Fruit fly (Drosophila melanogaster): ENCODE measurements around the gene CG14326.

Gene CG14326

dm6 chr3R:17611836-17612235 lies 7.1 kb upstream of the CG14326 start:
- TF ChIP-seq CG8632 (GFP tag; optimal IDR thresholded peaks at IDR 0.05), result no peak
- peak; percentile 45 for TF ChIP-seq Eip78C (GFP tag)

DNA sequence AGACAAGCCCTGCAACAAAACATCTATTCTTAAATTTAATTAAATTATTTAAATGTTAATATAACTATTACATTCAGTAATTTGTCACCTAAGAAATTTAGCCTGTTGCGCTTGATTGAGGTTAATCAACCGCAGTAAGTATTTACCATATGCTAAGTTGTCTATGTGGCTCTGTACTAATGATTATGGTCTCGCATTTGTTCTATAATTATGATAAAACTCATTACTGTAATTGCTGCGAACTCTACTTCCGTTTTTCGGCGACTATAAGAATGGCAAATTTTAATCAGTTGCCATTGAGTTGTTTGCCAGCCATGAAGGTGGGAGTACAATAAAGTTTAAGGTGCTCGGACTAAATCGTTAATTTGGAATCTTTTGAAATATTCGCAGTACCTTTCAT lies 6.3 kb upstream of the CG14326 start, which contains the start of gene CG34281:
Gene CG34281, plus strand, starts transcription at position 301 of the 400 bp plus-strand sequence.
- TF ChIP-seq CG6808 (GFP tag; optimal IDR thresholded peaks at IDR 0.05) (no peak), Lpt (GFP tag; optimal IDR thresholded peaks at IDR 0.05) (no peak), CG7368 (GFP tag; optimal IDR thresholded peaks at IDR 0.05) (no peak), svp (GFP tag) (no peak), Hr38 (GFP tag; optimal IDR thresholded peaks at IDR 0.05) (no peak), eg (GFP tag; IDR thresholded peaks at IDR 0.05) (no peak), CG9139 (GFP tag; optimal IDR thresholded peaks at IDR 0.05) (no peak), topi (GFP tag; optimal IDR thresholded peaks at IDR 0.05) (no peak), CG11294 (GFP tag; IDR thresholded peaks at IDR 0.05) (no peak), Ets21C (GFP tag; optimal IDR thresholded peaks at IDR 0.05) (no peak), Ets96B (tag; optimal IDR thresholded peaks at IDR 0.05) (no peak), Eip75B (GFP tag; optimal IDR thresholded peaks at IDR 0.05) (no peak), CG3032 (tag; optimal IDR thresholded peaks at IDR 0.05) (no peak)

DNA sequence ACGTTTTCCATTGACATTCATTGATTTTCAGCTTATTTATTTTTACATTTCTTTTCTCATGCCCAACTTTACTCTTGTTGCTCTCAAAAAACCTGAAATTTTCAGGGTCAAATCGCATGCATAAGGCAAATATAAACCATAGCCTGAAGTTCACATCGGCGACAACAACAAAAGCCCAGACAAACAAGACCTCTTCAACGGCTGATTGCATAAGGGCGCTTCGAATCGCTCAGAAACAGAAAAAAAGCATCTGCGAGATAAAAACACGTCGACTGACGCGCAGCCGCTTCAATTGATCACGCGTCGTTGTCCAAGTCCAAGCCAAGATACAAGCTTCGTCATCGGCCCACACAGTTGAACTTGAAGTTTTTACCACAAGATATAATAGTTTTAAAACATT lies 5.4 kb upstream of the CG14326 start, which contains the start of gene CG14327:
Gene CG14327, plus strand, starts transcription at position 161 of the 400 bp plus-strand sequence.
- no peak for TF ChIP-seq Gug (GFP tag; IDR thresholded peaks at IDR 0.05)
- TF ChIP-seq CG4318 (GFP tag; optimal IDR thresholded peaks at IDR 0.05), result no peak
- TF ChIP-seq CG9139 (GFP tag; optimal IDR thresholded peaks at IDR 0.05), result no peak
- no peak for TF ChIP-seq Sox14 (GFP tag; optimal IDR thresholded peaks at IDR 0.05)
- peak; percentile 24 to 47 for TF ChIP-seq ss (GFP tag; optimal IDR thresholded peaks at IDR 0.05)
- no peak for TF ChIP-seq Hr39 (GFP tag; optimal IDR thresholded peaks at IDR 0.05)
- no peak for TF ChIP-seq CG34406 (GFP tag; optimal IDR thresholded peaks at IDR 0.05)
- TF ChIP-seq Met (GFP tag; optimal IDR thresholded peaks at IDR 0.05), result no peak
- peak; percentile 34 for TF ChIP-seq vri (GFP tag; optimal IDR thresholded peaks at IDR 0.05)
- no peak for TF ChIP-seq Hr4 (GFP tag; optimal IDR thresholded peaks at IDR 0.05)
- TF ChIP-seq Sox102F (GFP tag; optimal IDR thresholded peaks at IDR 0.05), result no peak
- peak; percentile 25 for TF ChIP-seq Eip78C (GFP tag)
- TF ChIP-seq CG3919 (GFP tag; optimal IDR thresholded peaks at IDR 0.05), result no peak
- TF ChIP-seq CG8119 (GFP tag; IDR thresholded peaks at IDR 0.05), result no peak
- TF ChIP-seq CG10631 (GFP tag; optimal IDR thresholded peaks at IDR 0.05), result no peak
- TF ChIP-seq Hr38 (GFP tag; optimal IDR thresholded peaks at IDR 0.05), result no peak

DNA sequence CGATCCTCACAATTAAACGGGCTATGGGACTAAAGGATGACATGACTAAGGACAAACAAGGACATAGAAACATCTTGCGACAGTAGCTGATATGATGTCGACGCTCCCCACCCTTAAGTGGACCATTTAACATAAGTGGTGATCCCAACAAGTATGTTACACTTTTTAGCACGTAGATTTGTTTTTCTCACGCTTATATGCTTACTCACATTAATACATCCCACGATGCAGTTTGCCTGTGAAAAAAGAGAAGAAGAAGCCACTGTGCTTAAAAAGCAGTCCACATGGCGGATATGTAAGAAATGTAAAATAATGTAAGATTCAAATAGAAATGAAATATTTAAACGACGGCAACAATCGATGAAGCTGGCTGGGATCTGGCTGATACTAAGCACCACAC lies 3.8 kb upstream of the CG14326 start:
- TF ChIP-seq vri (GFP tag; optimal IDR thresholded peaks at IDR 0.05), result no peak
- no peak for TF ChIP-seq spab (GFP tag; optimal IDR thresholded peaks at IDR 0.05)
- TF ChIP-seq CG15336 (GFP tag; IDR thresholded peaks at IDR 0.05), result no peak
- no peak for TF ChIP-seq achi (GFP tag; optimal IDR thresholded peaks at IDR 0.05)
- TF ChIP-seq CG11762 (GFP tag; optimal IDR thresholded peaks at IDR 0.05; ENCODE audit: insufficient read depth), result no peak
- TF ChIP-seq Smox (GFP tag; optimal IDR thresholded peaks at IDR 0.05), result no peak
- TF ChIP-seq CG10669 (GFP tag; optimal IDR thresholded peaks at IDR 0.05), result no peak
- TF ChIP-seq CG34406 (GFP tag; optimal IDR thresholded peaks at IDR 0.05), result no peak
- TF ChIP-seq OdsH (GFP tag; optimal IDR thresholded peaks at IDR 0.05), result no peak

DNA sequence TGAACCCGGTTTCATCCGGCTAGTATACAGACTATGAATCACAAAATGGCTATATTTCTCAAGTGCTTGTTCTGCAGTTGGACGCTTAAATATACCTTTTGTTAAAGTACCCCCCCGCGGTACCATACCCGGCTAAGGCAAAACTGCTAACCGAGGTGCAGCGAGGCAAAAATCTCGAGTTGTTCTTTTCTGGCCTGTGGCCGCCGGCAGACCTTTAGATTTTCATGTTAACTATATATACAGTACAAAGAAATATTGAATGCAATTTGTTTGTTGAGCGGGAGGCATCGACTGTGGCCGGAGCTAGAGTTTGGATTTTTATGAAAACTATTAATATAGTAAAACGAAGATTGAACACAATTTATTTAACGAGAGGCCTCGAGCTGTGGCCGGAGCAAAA lies 3.2 kb upstream of the CG14326 start:
- no peak for TF ChIP-seq fkh (GFP tag; optimal IDR thresholded peaks at IDR 0.05)
- TF ChIP-seq CG15336 (GFP tag; IDR thresholded peaks at IDR 0.05), result 0 out of 2 replicates have a peak, but pooled peaks have one; percentile 10
- TF ChIP-seq CG6792 (GFP tag; optimal IDR thresholded peaks at IDR 0.05), result no peak
